Worm (Caenorhabditis elegans) whole organism, late embryonic: Measurements from ENCODE around the gene Y73B6BL.22.

Experiments
- C08G9.2 ChIP-seq: sonication (generic microtip); optimal IDR thresholded peaks from 2 replicates; lab custom pipeline; 2016; ENCODE audit warnings: mild to moderate bottlenecking, missing genetic modification characterization, moderate library complexity, missing compliant biosample characterization
- ama-1 ChIP-seq: fragments of 150-350 bp; optimal IDR thresholded peaks from 2 replicates; lab custom pipeline; 2014
- ceh-31 ChIP-seq: sonication (generic microtip); optimal IDR thresholded peaks from 2 replicates; lab custom pipeline; 2016; ENCODE audit warnings: missing genetic modification characterization, missing compliant biosample characterization
- ceh-9 ChIP-seq: sonication (generic microtip); optimal IDR thresholded peaks from 2 replicates; lab custom pipeline; 2016; ENCODE audit warnings: mild to moderate bottlenecking, missing genetic modification characterization, inconsistent platforms, missing compliant biosample characterization
- dve-1 ChIP-seq: sonication (generic microtip); optimal IDR thresholded peaks from 2 replicates; lab custom pipeline; 2017; ENCODE audit warnings: antibody characterized with exemption, mild to moderate bottlenecking, missing genetic modification characterization, missing compliant biosample characterization
- elt-2 ChIP-seq: sonication (generic microtip); optimal IDR thresholded peaks from 2 replicates; lab custom pipeline; 2016; ENCODE audit warnings: missing genetic modification reagents, missing genetic modification characterization, missing compliant biosample characterization
- lin-11 ChIP-seq: fragments of 200-800 bp; sonication (Bioruptor generic); optimal IDR thresholded peaks from 2 replicates; lab custom pipeline; 2018; ENCODE audit warnings: mild to moderate bottlenecking, missing genetic modification characterization, missing compliant biosample characterization
- nhr-11 ChIP-seq: fragments of 150-350 bp; optimal IDR thresholded peaks from 2 replicates; lab custom pipeline; 2014; ENCODE audit warnings: missing biosample characterization, missing genetic modification characterization
- pqm-1 ChIP-seq: sonication (generic microtip); optimal IDR thresholded peaks from 2 replicates; lab custom pipeline; 2016; ENCODE audit warnings: missing genetic modification characterization, missing compliant biosample characterization
- tbx-2 ChIP-seq: sonication (generic microtip); optimal IDR thresholded peaks from 2 replicates; lab custom pipeline; 2016; ENCODE audit warnings: missing genetic modification characterization, missing compliant biosample characterization
- unc-3 ChIP-seq, 2 experiments: fragments of 200-800 bp in 1 of 2; sonication (Bioruptor generic) in 1 of 2; sonication (generic microtip) in 1 of 2; conservative IDR thresholded peaks in 1 of 2; optimal IDR thresholded peaks in 1 of 2; 2 replicates each; pipeline versions ENCODE4 v1.3.6 to Lab custom; 2016 to 2022; ENCODE audit warnings: missing compliant biosample characterization in 2 of 2, missing genetic modification characterization in 2 of 2, missing genetic modification reagents in 1 of 2
- ztf-16 ChIP-seq: sonication (generic microtip); optimal IDR thresholded peaks from 2 replicates; lab custom pipeline; 2017; ENCODE audit warnings: missing genetic modification characterization, missing compliant biosample characterization

DNA sequence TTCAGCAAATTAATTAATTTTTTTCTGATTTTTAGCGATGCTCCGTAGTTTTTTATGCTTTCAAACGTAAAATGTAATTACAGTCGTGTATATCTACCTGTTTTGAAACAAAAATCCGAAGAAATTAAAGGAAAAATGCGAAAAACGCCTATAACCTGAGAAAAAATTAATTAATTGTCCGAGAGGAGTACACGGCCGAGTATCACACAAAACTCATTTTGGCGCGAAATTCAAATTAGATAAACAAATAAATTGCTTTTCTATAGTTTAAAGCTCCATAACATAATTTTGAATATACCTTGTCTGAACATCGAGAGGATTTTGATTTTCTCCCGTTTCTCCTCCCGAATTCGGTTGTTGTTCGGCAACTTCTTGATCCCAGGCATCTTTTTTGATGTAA is 47.0 kb downstream of the Y73B6BL.22 start:
- TF ChIP-seq ceh-9 (tag; lab: Kevin White, UChicago) = no peak
- TF ChIP-seq unc-3 (GFP tag; conservative IDR thresholded peaks at IDR 0.05; lab: Robert Waterston, UW) = no peak
- no peak for TF ChIP-seq unc-3 (tag; optimal IDR thresholded peaks at IDR 0.05; lab: Kevin White, UChicago)
- no peak for TF ChIP-seq elt-2
- no peak for TF ChIP-seq pqm-1 (tag; lab: Kevin White, UChicago)
- TF ChIP-seq lin-11 (tag; lab: Kevin White, UChicago) = no peak
- no peak for TF ChIP-seq nhr-11 (tag; lab: Kevin White, UChicago)
- no peak for TF ChIP-seq ztf-16 (tag; lab: Kevin White, UChicago)
- TF ChIP-seq ama-1 (lab: Kevin White, UChicago) = no peak
- TF ChIP-seq C08G9.2 = peak; percentile 42
- TF ChIP-seq tbx-2 (tag; lab: Kevin White, UChicago) = peak; percentile 13
- TF ChIP-seq dve-1 = no peak
- peak; percentile 56 for TF ChIP-seq ceh-31 (tag; lab: Kevin White, UChicago)
